Worm (Caenorhabditis elegans) whole organism, L1 larva: ENCODE results near the gene mob-1.

ENCODE experiments used
- aly-2 ChIP-seq: fragments of 150-350 bp; optimal IDR thresholded peaks from 2 replicates; lab custom pipeline; 2014; ENCODE audit warnings: missing biosample characterization, missing genetic modification characterization
- fkh-10 ChIP-seq: sonication (generic microtip); optimal IDR thresholded peaks from 2 replicates; lab custom pipeline; 2017; ENCODE audit warnings: missing biosample characterization, missing genetic modification reagents, missing genetic modification characterization
- lir-3 ChIP-seq: sonication (generic microtip); optimal IDR thresholded peaks from 2 replicates; lab custom pipeline; 2016; ENCODE audit warnings: mild to moderate bottlenecking, missing genetic modification characterization, moderate library complexity, missing compliant biosample characterization; ENCODE audit not compliant: poor library complexity
- nhr-12 ChIP-seq: sonication (generic microtip); optimal IDR thresholded peaks from 2 replicates; lab custom pipeline; 2017; ENCODE audit warnings: missing biosample characterization, missing genetic modification characterization
- nhr-237 ChIP-seq: fragments of 150-350 bp; optimal IDR thresholded peaks from 2 replicates; lab custom pipeline; 2014; ENCODE audit warnings: missing biosample characterization, missing genetic modification characterization
- snu-23 ChIP-seq: sonication (generic microtip); optimal IDR thresholded peaks from 2 replicates; lab custom pipeline; 2016; ENCODE audit warnings: missing genetic modification characterization, missing compliant biosample characterization
- sup-37 ChIP-seq: fragments of 200-800 bp; sonication (Bioruptor generic); optimal IDR thresholded peaks from 2 replicates; lab custom pipeline; 2018; ENCODE audit warnings: mild to moderate bottlenecking, missing genetic modification characterization, missing compliant biosample characterization
- unc-62 ChIP-seq: fragments of 150-350 bp; optimal IDR thresholded peaks from 2 replicates; lab custom pipeline; 2014; ENCODE audit warnings: missing biosample characterization, missing genetic modification reagents, missing genetic modification characterization
- zag-1 ChIP-seq: fragments of 150-350 bp; optimal IDR thresholded peaks from 2 replicates; lab custom pipeline; 2014; ENCODE audit warnings: missing biosample characterization, missing genetic modification characterization
- ztf-4 ChIP-seq: fragments of 150-350 bp; optimal IDR thresholded peaks from 2 replicates; lab custom pipeline; 2014; ENCODE audit warnings: missing biosample characterization, missing genetic modification characterization

ce11 chrIV:11900399-11900798, 40.0 kb downstream of the mob-1 start:
- no peak for TF ChIP-seq nhr-12 (tag; lab: Kevin White, UChicago)
- TF ChIP-seq unc-62 (GFP tag; lab: Kevin White, UChicago) = no peak
- no peak for TF ChIP-seq lir-3
- TF ChIP-seq fkh-10 = no peak
- no peak for TF ChIP-seq sup-37
- TF ChIP-seq aly-2 (tag; lab: Kevin White, UChicago) = no peak
- TF ChIP-seq ztf-4 = no peak
- no peak for TF ChIP-seq nhr-237 (tag; lab: Kevin White, UChicago)
- no peak for TF ChIP-seq zag-1 (tag; lab: Kevin White, UChicago)
- TF ChIP-seq snu-23 (GFP tag; lab: Kevin White, UChicago) = no peak
